Worm (Caenorhabditis elegans) whole organism, L4 larva: ENCODE measurements around the gene str-177.
A peak's percentile ranks its signal among the peaks of the same experiment; 100 is the strongest.

ENCODE experiments used
- D1046.2 ChIP-seq: fragments of 200-800 bp; sonication (Bioruptor generic); IDR thresholded peaks from 2 replicates; pipeline ENCODE4 v1.3.6; 2022; ENCODE audit warnings: missing genetic modification characterization, missing compliant biosample characterization
- F10B5.3 ChIP-seq: sonication (generic microtip); optimal IDR thresholded peaks from 2 replicates; lab custom pipeline; 2016; ENCODE audit warnings: mild to moderate bottlenecking, missing genetic modification characterization, missing compliant biosample characterization
- F26F4.8 ChIP-seq: fragments of 200-800 bp; sonication (Bioruptor generic); conservative IDR thresholded peaks from 2 replicates; pipeline ENCODE4 v1.3.6; 2022; ENCODE audit warnings: missing genetic modification characterization, missing compliant biosample characterization
- F37D6.2 ChIP-seq: sonication (generic microtip); optimal IDR thresholded peaks from 2 replicates; lab custom pipeline; 2016; ENCODE audit warnings: mild to moderate bottlenecking, missing genetic modification characterization, missing compliant biosample characterization
- R02D3.7 ChIP-seq: fragments of 150-350 bp; sonication (generic microtip); optimal IDR thresholded peaks from 3 replicates; lab custom pipeline; 2014; ENCODE audit warnings: missing biosample characterization, missing genetic modification characterization
- T20F7.1 ChIP-seq: fragments of 200-800 bp; sonication (Bioruptor generic); optimal IDR thresholded peaks from 2 replicates; lab custom pipeline; 2018; ENCODE audit warnings: mild to moderate bottlenecking, missing genetic modification characterization, missing compliant biosample characterization
- T26A8.4 ChIP-seq: fragments of 200-800 bp; sonication (Bioruptor generic); IDR thresholded peaks from 2 replicates; pipeline ENCODE4 v1.3.6; 2022; ENCODE audit warnings: missing genetic modification characterization, missing compliant biosample characterization
- Y105C5A.15 ChIP-seq: fragments of 200-800 bp; sonication (Bioruptor generic); IDR thresholded peaks from 2 replicates; pipeline ENCODE4 v1.3.6; 2022; ENCODE audit warnings: missing genetic modification characterization, missing compliant biosample characterization
- Y48G9A.11 ChIP-seq: fragments of 200-800 bp; sonication (Bioruptor generic); IDR thresholded peaks from 2 replicates; pipeline ENCODE4 v1.3.6; 2022; ENCODE audit warnings: missing genetic modification reagents, missing genetic modification characterization, missing compliant biosample characterization
- Y5F2A.4 ChIP-seq: fragments of 200-800 bp; sonication (Bioruptor generic); optimal IDR thresholded peaks from 2 replicates; lab custom pipeline; 2018; ENCODE audit warnings: mild to moderate bottlenecking, missing genetic modification characterization, missing compliant biosample characterization
- Y75B8A.6 ChIP-seq: fragments of 200-800 bp; sonication (Bioruptor generic); IDR thresholded peaks from 2 replicates; pipeline ENCODE4 v1.3.6; 2022; ENCODE audit warnings: missing genetic modification reagents, missing genetic modification characterization, missing compliant biosample characterization
- arid-1 ChIP-seq: fragments of 200-800 bp; sonication (Bioruptor generic); conservative IDR thresholded peaks from 2 replicates; pipeline ENCODE4 v1.3.6; 2022; ENCODE audit warnings: missing genetic modification reagents, missing genetic modification characterization, missing compliant biosample characterization
- ceh-20 ChIP-seq: fragments of 200-800 bp; sonication (Bioruptor generic); IDR thresholded peaks from 2 replicates; pipeline ENCODE4 v1.3.6; 2022; ENCODE audit warnings: missing genetic modification reagents, missing genetic modification characterization, missing compliant biosample characterization
- ceh-28 ChIP-seq: fragments of 150-350 bp; optimal IDR thresholded peaks from 2 replicates; lab custom pipeline; 2014; ENCODE audit warnings: missing biosample characterization, missing genetic modification reagents, missing genetic modification characterization
- ceh-32 ChIP-seq: sonication (generic microtip); optimal IDR thresholded peaks from 2 replicates; lab custom pipeline; 2016; ENCODE audit warnings: mild to moderate bottlenecking, missing genetic modification characterization, missing compliant biosample characterization; ENCODE audit not compliant: poor library complexity
- ceh-44 ChIP-seq: fragments of 200-800 bp; sonication (Bioruptor generic); IDR thresholded peaks from 2 replicates; pipeline ENCODE4 v1.3.6; 2022; ENCODE audit warnings: missing genetic modification reagents, missing genetic modification characterization, missing compliant biosample characterization
- ceh-62 ChIP-seq: sonication (generic microtip); optimal IDR thresholded peaks from 2 replicates; lab custom pipeline; 2017; ENCODE audit warnings: missing biosample characterization, missing genetic modification characterization
- ceh-82 ChIP-seq: sonication (generic microtip); optimal IDR thresholded peaks from 2 replicates; lab custom pipeline; 2017; ENCODE audit warnings: missing biosample characterization, missing genetic modification characterization
- ces-1 ChIP-seq: fragments of 150-350 bp; sonication (generic microtip); optimal IDR thresholded peaks from 4 replicates; lab custom pipeline; 2014; ENCODE audit warnings: missing biosample characterization, missing genetic modification reagents, missing genetic modification characterization
- daf-12 ChIP-seq: fragments of 150-350 bp; optimal IDR thresholded peaks from 2 replicates; lab custom pipeline; 2014; ENCODE audit warnings: missing biosample characterization, missing genetic modification reagents, missing genetic modification characterization
- daf-16 ChIP-seq, 3 experiments: sonication (generic microtip); optimal IDR thresholded peaks; 2 replicates each; lab custom pipeline; 2016 to 2017; ENCODE audit warnings: missing genetic modification characterization in 3 of 3, missing genetic modification reagents in 3 of 3, mild to moderate bottlenecking in 2 of 3, missing compliant biosample characterization in 2 of 3, missing biosample characterization in 1 of 3, moderate library complexity in 1 of 3
- dmd-8 ChIP-seq: fragments of 200-800 bp; sonication (Bioruptor generic); IDR thresholded peaks from 2 replicates; pipeline ENCODE4 v1.3.6; 2022; ENCODE audit warnings: missing genetic modification characterization, missing compliant biosample characterization
- dpl-1 ChIP-seq: fragments of 150-350 bp; optimal IDR thresholded peaks from 2 replicates; lab custom pipeline; 2014; ENCODE audit warnings: missing biosample characterization, missing genetic modification reagents, missing genetic modification characterization
- egl-27 ChIP-seq: sonication (generic microtip); optimal IDR thresholded peaks from 3 replicates; lab custom pipeline; 2017; ENCODE audit warnings: missing biosample characterization, missing genetic modification reagents, missing genetic modification characterization
- gei-8 ChIP-seq: fragments of 200-800 bp; sonication (Bioruptor generic); optimal IDR thresholded peaks from 2 replicates; lab custom pipeline; 2018; ENCODE audit warnings: mild to moderate bottlenecking, missing genetic modification characterization, missing compliant biosample characterization
- hif-1 ChIP-seq, 2 experiments: sonication (generic microtip); optimal IDR thresholded peaks; 2 replicates each; lab custom pipeline; 2016 to 2017; ENCODE audit warnings: missing compliant biosample characterization in 2 of 2, missing genetic modification characterization in 2 of 2, missing genetic modification reagents in 2 of 2, missing genotype in 2 of 2, mild to moderate bottlenecking in 1 of 2
- hlh-30 ChIP-seq: sonication (generic microtip); optimal IDR thresholded peaks from 2 replicates; lab custom pipeline; 2017; ENCODE audit warnings: antibody characterized with exemption, mild to moderate bottlenecking, missing genetic modification characterization, missing compliant biosample characterization; ENCODE audit not compliant: insufficient read depth
- jun-1 ChIP-seq: fragments of 150-350 bp; optimal IDR thresholded peaks from 2 replicates; lab custom pipeline; 2014; ENCODE audit warnings: missing biosample characterization, missing genetic modification reagents, missing genetic modification characterization
- lin-1 ChIP-seq: fragments of 200-800 bp; sonication (Bioruptor generic); IDR thresholded peaks from 2 replicates; pipeline ENCODE4 v1.3.6; 2022; ENCODE audit warnings: missing genetic modification reagents, missing genetic modification characterization, missing compliant biosample characterization
- lin-13 ChIP-seq: fragments of 150-350 bp; optimal IDR thresholded peaks from 2 replicates; lab custom pipeline; 2014; ENCODE audit warnings: missing biosample characterization, missing genetic modification reagents, missing genetic modification characterization
- lin-29 ChIP-seq: fragments of 200-800 bp; sonication (Bioruptor generic); IDR thresholded peaks from 2 replicates; pipeline ENCODE4 v1.3.6; 2022; ENCODE audit warnings: missing genetic modification reagents, missing genetic modification characterization, missing compliant biosample characterization
- lin-38 ChIP-seq: fragments of 200-800 bp; sonication (Bioruptor generic); IDR thresholded peaks from 2 replicates; pipeline ENCODE4 v1.3.6; 2022; ENCODE audit warnings: missing genetic modification reagents, missing genetic modification characterization, missing compliant biosample characterization
- mdl-1 ChIP-seq, 2 experiments: fragments of 150-350 bp in 1 of 2; sonication (generic microtip) in 1 of 2; optimal IDR thresholded peaks; 2 replicates each; lab custom pipeline; 2014 to 2017; ENCODE audit warnings: missing biosample characterization in 2 of 2, missing genetic modification characterization in 2 of 2
- mdt-29 ChIP-seq: fragments of 200-800 bp; sonication (Bioruptor generic); IDR thresholded peaks from 2 replicates; pipeline ENCODE4 v1.3.6; 2022; ENCODE audit warnings: missing genetic modification reagents, missing genetic modification characterization, missing compliant biosample characterization
- mxl-3 ChIP-seq: fragments of 200-800 bp; sonication (Bioruptor generic); optimal IDR thresholded peaks from 2 replicates; lab custom pipeline; 2018; ENCODE audit warnings: mild to moderate bottlenecking, missing genetic modification characterization, missing compliant biosample characterization
- nhr-102 ChIP-seq: sonication (generic microtip); optimal IDR thresholded peaks from 2 replicates; lab custom pipeline; 2016; ENCODE audit warnings: mild to moderate bottlenecking, missing genetic modification characterization, moderate library complexity, missing compliant biosample characterization
- nhr-111 ChIP-seq: fragments of 200-800 bp; sonication (Bioruptor generic); optimal IDR thresholded peaks from 2 replicates; lab custom pipeline; 2018; ENCODE audit warnings: mild to moderate bottlenecking, missing genetic modification characterization, missing compliant biosample characterization
- nhr-28 ChIP-seq: fragments of 150-350 bp; optimal IDR thresholded peaks from 2 replicates; lab custom pipeline; 2014; ENCODE audit warnings: missing biosample characterization, missing genetic modification characterization
- nhr-42 ChIP-seq: fragments of 200-800 bp; sonication (Bioruptor generic); IDR thresholded peaks from 2 replicates; pipeline ENCODE4 v1.3.6; 2022; ENCODE audit warnings: missing genetic modification characterization, missing compliant biosample characterization
- nhr-48 ChIP-seq: sonication (generic microtip); optimal IDR thresholded peaks from 2 replicates; lab custom pipeline; 2016; ENCODE audit warnings: mild to moderate bottlenecking, missing genetic modification characterization, missing compliant biosample characterization
- nhr-6 ChIP-seq: fragments of 150-350 bp; optimal IDR thresholded peaks from 2 replicates; lab custom pipeline; 2014; ENCODE audit warnings: missing biosample characterization, missing genetic modification characterization
- nhr-77 ChIP-seq: fragments of 150-350 bp; optimal IDR thresholded peaks from 2 replicates; lab custom pipeline; 2014; ENCODE audit warnings: missing biosample characterization, missing genetic modification characterization
- rbr-2 ChIP-seq: sonication (generic microtip); optimal IDR thresholded peaks from 2 replicates; lab custom pipeline; 2016; ENCODE audit warnings: missing genotype, missing genetic modification characterization, missing compliant biosample characterization
- set-16 ChIP-seq: fragments of 200-800 bp; sonication (Bioruptor generic); IDR thresholded peaks from 2 replicates; pipeline ENCODE4 v1.3.6; 2022; ENCODE audit warnings: missing genetic modification reagents, missing genetic modification characterization, missing compliant biosample characterization
- snpc-1.2 ChIP-seq: fragments of 200-800 bp; sonication (Bioruptor generic); IDR thresholded peaks from 2 replicates; pipeline ENCODE4 v1.3.6; 2022; ENCODE audit warnings: missing genetic modification reagents, missing genetic modification characterization, missing compliant biosample characterization
- unc-130 ChIP-seq: sonication (generic microtip); optimal IDR thresholded peaks from 2 replicates; lab custom pipeline; 2016; ENCODE audit warnings: missing genetic modification reagents, missing genetic modification characterization, missing compliant biosample characterization
- unc-39 ChIP-seq: sonication (generic microtip); optimal IDR thresholded peaks from 2 replicates; lab custom pipeline; 2017; ENCODE audit warnings: missing biosample characterization, missing genetic modification characterization
- vab-7 ChIP-seq: fragments of 200-800 bp; sonication (Bioruptor generic); IDR thresholded peaks from 2 replicates; pipeline ENCODE4 v1.3.6; 2022; ENCODE audit warnings: missing genetic modification reagents, missing genetic modification characterization, missing compliant biosample characterization
- zag-1 ChIP-seq: fragments of 150-350 bp; optimal IDR thresholded peaks from 2 replicates; lab custom pipeline; 2014; ENCODE audit warnings: missing biosample characterization, missing genetic modification characterization
- zfp-2 ChIP-seq: sonication (generic microtip); optimal IDR thresholded peaks from 2 replicates; lab custom pipeline; 2016; ENCODE audit warnings: mild to moderate bottlenecking, missing genetic modification characterization, missing compliant biosample characterization
- zfp-3 ChIP-seq: fragments of 200-800 bp; sonication (Bioruptor generic); conservative IDR thresholded peaks from 2 replicates; pipeline ENCODE4 v1.3.6; 2022; ENCODE audit warnings: missing genetic modification reagents, missing genetic modification characterization, missing compliant biosample characterization
- zip-2 ChIP-seq: fragments of 150-350 bp; optimal IDR thresholded peaks from 2 replicates; lab custom pipeline; 2014; ENCODE audit warnings: missing biosample characterization, missing genetic modification characterization

str-177 gene

ce11 chrV:9212499-9212898 lies 13.7 kb upstream of the str-177 start (continued):
- TF ChIP-seq D1046.2 (GFP tag; lab: Robert Waterston, UW): no peak
- no peak for TF ChIP-seq ceh-28 (tag; lab: Kevin White, UChicago)
- no peak for TF ChIP-seq Y75B8A.6 (GFP tag; lab: Robert Waterston, UW)
- no peak for TF ChIP-seq ceh-44 (GFP tag; lab: Robert Waterston, UW)
- TF ChIP-seq zip-2: no peak
- no peak for TF ChIP-seq snpc-1.2 (GFP tag; lab: Robert Waterston, UW)
- TF ChIP-seq nhr-77: peak; percentile 72
- peak; percentile 82 for TF ChIP-seq lin-38
- TF ChIP-seq ceh-32 (tag; lab: Kevin White, UChicago): no peak
- TF ChIP-seq Y5F2A.4 (GFP tag; lab: Kevin White, UChicago): no peak
- no peak for TF ChIP-seq nhr-48 (tag; lab: Kevin White, UChicago)
- no peak for TF ChIP-seq lin-13
- peak; percentile 47 for TF ChIP-seq rbr-2 (tag; lab: Kevin White, UChicago)
- no peak for TF ChIP-seq nhr-42 (GFP tag; lab: Robert Waterston, UW)
- peak; percentile 93 for TF ChIP-seq nhr-28 (tag; lab: Kevin White, UChicago)
- no peak for TF ChIP-seq vab-7
- peak; percentile 47 for TF ChIP-seq T20F7.1 (GFP tag; lab: Kevin White, UChicago)
- no peak for TF ChIP-seq mdt-29 (GFP tag; lab: Robert Waterston, UW)
- peak in 1 of 2 experiments; percentile 44 for TF ChIP-seq mdl-1 (tag; optimal IDR thresholded peaks at IDR 0.05; lab: Kevin White, UChicago)
- TF ChIP-seq nhr-111 (GFP tag; lab: Kevin White, UChicago): no peak
- peak; percentile 41 for TF ChIP-seq mxl-3 (GFP tag; lab: Kevin White, UChicago)
- peak; percentile 64 for TF ChIP-seq dpl-1
- TF ChIP-seq hlh-30 (tag; lab: Kevin White, UChicago): peak; percentile 44
- TF ChIP-seq T26A8.4 (GFP tag; lab: Robert Waterston, UW): no peak
- TF ChIP-seq zfp-3 (GFP tag; lab: Robert Waterston, UW): no peak
- no peak for TF ChIP-seq F26F4.8 (GFP tag; lab: Robert Waterston, UW)
- no peak for TF ChIP-seq daf-16 (GFP tag; optimal IDR thresholded peaks at IDR 0.05; lab: Kevin White, UChicago)
- TF ChIP-seq daf-16 (tag; optimal IDR thresholded peaks at IDR 0.05; lab: Kevin White, UChicago): peak; percentile 81
- TF ChIP-seq gei-8 (GFP tag; lab: Kevin White, UChicago): no peak
- no peak for TF ChIP-seq F10B5.3
- TF ChIP-seq zfp-2 (tag; lab: Kevin White, UChicago): no peak
- no peak for TF ChIP-seq R02D3.7 (tag; lab: Kevin White, UChicago)
- TF ChIP-seq hif-1 (tag; optimal IDR thresholded peaks at IDR 0.05; lab: Kevin White, UChicago): peak in 1 of 2 experiments; percentile 33
- no peak for TF ChIP-seq set-16 (GFP tag; lab: Robert Waterston, UW)
- no peak for TF ChIP-seq daf-12
- no peak for TF ChIP-seq F37D6.2
- TF ChIP-seq ceh-62: no peak
- no peak for TF ChIP-seq jun-1
- no peak for TF ChIP-seq Y48G9A.11 (GFP tag; lab: Robert Waterston, UW)
- no peak for TF ChIP-seq unc-39 (tag; lab: Kevin White, UChicago)
- TF ChIP-seq dmd-8 (GFP tag; lab: Robert Waterston, UW): no peak
- no peak for TF ChIP-seq arid-1
- TF ChIP-seq lin-29 (GFP tag; lab: Robert Waterston, UW): no peak
- TF ChIP-seq lin-1 (GFP tag; lab: Robert Waterston, UW): no peak
- TF ChIP-seq ceh-82 (tag; lab: Kevin White, UChicago): no peak
- TF ChIP-seq Y105C5A.15 (GFP tag; lab: Robert Waterston, UW): no peak
- no peak for TF ChIP-seq ceh-20 (GFP tag; lab: Robert Waterston, UW)
- no peak for TF ChIP-seq zag-1 (tag; lab: Kevin White, UChicago)
- TF ChIP-seq egl-27 (tag; lab: Kevin White, UChicago): no peak
- no peak for TF ChIP-seq unc-130 (GFP tag; lab: Kevin White, UChicago)
- TF ChIP-seq nhr-102 (tag; lab: Kevin White, UChicago): no peak
- TF ChIP-seq nhr-6 (tag; lab: Kevin White, UChicago): peak; percentile 17
- TF ChIP-seq ces-1 (GFP tag; lab: Kevin White, UChicago): peak; percentile 60
